Fruit fly (Drosophila melanogaster) whole organism, embryonic: ENCODE results near the gene Targ1.

Experiments
- Bteb2 ChIP-seq: fragments of 200-800 bp; sonication (Bioruptor generic); optimal IDR thresholded peaks from 2 replicates; lab custom pipeline; 2016; ENCODE audit warnings: missing biosample characterization, missing genetic modification characterization
- CG10209 ChIP-seq: fragments of 200-800 bp; sonication (Bioruptor generic); optimal IDR thresholded peaks from 3 replicates; lab custom pipeline; 2017; ENCODE audit warnings: missing biosample characterization, mild to moderate bottlenecking, missing genetic modification characterization, missing genetic modification reagents
- CG10274 ChIP-seq: fragments of 200-800 bp; sonication (Bioruptor generic); optimal IDR thresholded peaks from 3 replicates; lab custom pipeline; 2017; ENCODE audit warnings: missing biosample characterization, mild to moderate bottlenecking, missing genetic modification characterization
- CG10979 ChIP-seq: fragments of 200-800 bp; sonication (Bioruptor generic); optimal IDR thresholded peaks from 2 replicates; lab custom pipeline; 2018; ENCODE audit warnings: missing biosample characterization, mild to moderate bottlenecking, missing genetic modification characterization, moderate library complexity
- CG11093 ChIP-seq: fragments of 200-800 bp; sonication (Bioruptor generic); IDR thresholded peaks from 3 replicates; pipeline ENCODE4 v1.3.6; 2022; ENCODE audit warnings: missing biosample characterization, missing genetic modification characterization
- CG11456 ChIP-seq: fragments of 200-800 bp; sonication (Bioruptor generic); IDR thresholded peaks from 3 replicates; pipeline ENCODE4 v1.3.6; 2022; ENCODE audit warnings: missing biosample characterization, missing genetic modification characterization
- CG12659 ChIP-seq: fragments of 200-800 bp; sonication (Bioruptor generic); optimal IDR thresholded peaks from 3 replicates; lab custom pipeline; 2017; ENCODE audit warnings: mild to moderate bottlenecking, missing biosample characterization, missing genetic modification reagents, missing genetic modification characterization
- CG15601 ChIP-seq: fragments of 200-800 bp; sonication (Bioruptor generic); optimal IDR thresholded peaks from 3 replicates; lab custom pipeline; 2019; ENCODE audit warnings: missing biosample characterization, mild to moderate bottlenecking, missing genetic modification characterization, moderate library complexity
- CG1603 ChIP-seq: fragments of 200-800 bp; sonication (Bioruptor generic); optimal IDR thresholded peaks from 2 replicates; lab custom pipeline; 2019; ENCODE audit warnings: missing biosample characterization, mild to moderate bottlenecking, missing genetic modification characterization, moderate library complexity
- CG16813 ChIP-seq: fragments of 200-800 bp; sonication (Bioruptor generic); IDR thresholded peaks from 3 replicates; pipeline ENCODE4 v1.3.6; 2022; ENCODE audit warnings: missing biosample characterization, missing genetic modification characterization; ENCODE audit not compliant: partially characterized antibody
- CG2199 ChIP-seq: fragments of 200-800 bp; sonication (Bioruptor generic); IDR thresholded peaks from 3 replicates; pipeline ENCODE4 v1.3.6; 2022; ENCODE audit warnings: missing biosample characterization, missing genetic modification characterization
- CG3847 ChIP-seq: fragments of 200-800 bp; sonication (Bioruptor generic); IDR thresholded peaks from 2 replicates; pipeline ENCODE4 v1.3.6; 2022; ENCODE audit warnings: missing biosample characterization, missing genetic modification characterization
- CG4328 ChIP-seq: fragments of 200-800 bp; sonication (Bioruptor generic); optimal IDR thresholded peaks from 3 replicates; lab custom pipeline; 2017; ENCODE audit warnings: missing biosample characterization, missing genetic modification reagents, missing genetic modification characterization
- CG4360 ChIP-seq: fragments of 200-800 bp; sonication (Bioruptor generic); IDR thresholded peaks from 2 replicates; pipeline ENCODE4 v1.3.6; 2022; ENCODE audit warnings: missing biosample characterization, missing genetic modification characterization
- CG4730 ChIP-seq: fragments of 200-800 bp; sonication (Bioruptor generic); IDR thresholded peaks from 2 replicates; pipeline ENCODE4 v1.3.6; 2022; ENCODE audit warnings: missing biosample characterization, missing genetic modification characterization
- CG6654 ChIP-seq: fragments of 200-800 bp; sonication (Bioruptor generic); optimal IDR thresholded peaks from 2 replicates; lab custom pipeline; 2017; ENCODE audit warnings: missing biosample characterization, mild to moderate bottlenecking, missing genetic modification characterization
- CG6813 ChIP-seq: fragments of 200-800 bp; sonication (Bioruptor generic); optimal IDR thresholded peaks from 2 replicates; lab custom pipeline; 2017; ENCODE audit warnings: missing biosample characterization, missing genetic modification characterization, mild to moderate bottlenecking, moderate library complexity, missing genetic modification reagents
- CG8290 ChIP-seq, 3 experiments: fragments of 200-800 bp; sonication (Bioruptor generic); optimal IDR thresholded peaks; 2 replicates each; lab custom pipeline; 2016 to 2019; ENCODE audit warnings: missing biosample characterization in 3 of 3, missing genetic modification characterization in 3 of 3, mild to moderate bottlenecking in 2 of 3, moderate library complexity in 1 of 3
- CG9215 ChIP-seq: fragments of 200-800 bp; sonication (Bioruptor generic); IDR thresholded peaks from 2 replicates; pipeline ENCODE4 v1.3.6; 2022; ENCODE audit warnings: missing biosample characterization, missing genetic modification characterization
- CG9609 ChIP-seq: fragments of 200-800 bp; sonication (Bioruptor generic); optimal IDR thresholded peaks from 3 replicates; lab custom pipeline; 2016; ENCODE audit warnings: missing biosample characterization, missing genetic modification characterization
- CG9932 ChIP-seq: fragments of 200-800 bp; sonication (Bioruptor generic); IDR thresholded peaks from 2 replicates; pipeline ENCODE4 v1.3.6; 2022; ENCODE audit warnings: missing biosample characterization, missing genetic modification characterization
- CHES-1-like ChIP-seq: fragments of 200-800 bp; sonication (Bioruptor generic); optimal IDR thresholded peaks from 2 replicates; lab custom pipeline; 2016; ENCODE audit warnings: missing biosample characterization, missing genetic modification characterization
- Dip3 ChIP-seq: fragments of 200-800 bp; sonication (Bioruptor generic); optimal IDR thresholded peaks from 3 replicates; lab custom pipeline; 2016; ENCODE audit warnings: missing biosample characterization, missing genetic modification characterization
- H2.0 ChIP-seq: fragments of 200-800 bp; sonication (Bioruptor generic); IDR thresholded peaks from 2 replicates; pipeline ENCODE4 v1.3.6; 2022; ENCODE audit warnings: missing biosample characterization, missing genetic modification characterization
- HLH3B ChIP-seq: fragments of 200-800 bp; sonication (Bioruptor generic); IDR thresholded peaks from 2 replicates; pipeline ENCODE4 v1.3.6; 2022; ENCODE audit warnings: missing biosample characterization, missing genetic modification characterization
- Scr ChIP-seq: fragments of 200-800 bp; sonication (Bioruptor generic); IDR thresholded peaks from 2 replicates; pipeline ENCODE4 v1.3.6; 2022; ENCODE audit warnings: missing biosample characterization, missing genetic modification characterization; ENCODE audit not compliant: partially characterized antibody
- Vsx1 ChIP-seq: fragments of 200-800 bp; sonication (Bioruptor generic); optimal IDR thresholded peaks from 2 replicates; lab custom pipeline; 2017; ENCODE audit warnings: missing biosample characterization, mild to moderate bottlenecking, missing genetic modification characterization, missing genetic modification reagents
- bbx ChIP-seq: fragments of 200-800 bp; sonication (Bioruptor generic); IDR thresholded peaks from 2 replicates; pipeline ENCODE4 v1.3.6; 2022; ENCODE audit warnings: missing biosample characterization, missing genetic modification characterization; ENCODE audit not compliant: partially characterized antibody
- br ChIP-seq: fragments of >200 bp; optimal IDR thresholded peaks from 2 replicates; lab custom pipeline; 2017
- chn ChIP-seq: fragments of 200-800 bp; sonication (Bioruptor generic); optimal IDR thresholded peaks from 2 replicates; lab custom pipeline; 2016; ENCODE audit warnings: missing biosample characterization, missing genetic modification characterization
- dati ChIP-seq: fragments of 200-800 bp; sonication (Bioruptor generic); IDR thresholded peaks from 2 replicates; pipeline ENCODE4 v1.3.6; 2022; ENCODE audit warnings: missing biosample characterization, missing genetic modification characterization
- dimm ChIP-seq: fragments of 200-800 bp; sonication (Bioruptor generic); IDR thresholded peaks from 2 replicates; pipeline ENCODE4 v1.3.6; 2022; ENCODE audit warnings: missing biosample characterization, missing genetic modification characterization
- disco-r ChIP-seq: fragments of 200-800 bp; sonication (Bioruptor generic); optimal IDR thresholded peaks from 2 replicates; lab custom pipeline; 2016; ENCODE audit warnings: missing biosample characterization, missing genetic modification characterization
- emc ChIP-seq: fragments of 200-800 bp; sonication (Bioruptor generic); optimal IDR thresholded peaks from 2 replicates; lab custom pipeline; 2016; ENCODE audit warnings: missing biosample characterization, missing genetic modification characterization
- hkb ChIP-seq, 2 experiments: fragments of 200-800 bp in 1 of 2; fragments of >200 bp in 1 of 2; sonication (Bioruptor generic) in 1 of 2; IDR thresholded peaks in 1 of 2; optimal IDR thresholded peaks in 1 of 2; 2 replicates each; pipeline versions ENCODE4 v1.3.6 to Lab custom; 2017 to 2022; ENCODE audit warnings: missing biosample characterization in 1 of 2, missing genetic modification characterization in 1 of 2
- jumu ChIP-seq: fragments of 200-800 bp; sonication (Bioruptor generic); optimal IDR thresholded peaks from 3 replicates; lab custom pipeline; 2016; ENCODE audit warnings: missing biosample characterization, missing genetic modification characterization
- mld ChIP-seq: fragments of 200-800 bp; sonication (Bioruptor generic); IDR thresholded peaks from 3 replicates; pipeline ENCODE4 v1.3.6; 2022; ENCODE audit warnings: missing biosample characterization, missing genetic modification characterization; ENCODE audit not compliant: partially characterized antibody
- nau ChIP-seq: fragments of 200-800 bp; sonication (Bioruptor generic); optimal IDR thresholded peaks from 3 replicates; lab custom pipeline; 2017; ENCODE audit warnings: missing biosample characterization, mild to moderate bottlenecking, missing genetic modification characterization, missing genetic modification reagents
- peb ChIP-seq: fragments of 200-800 bp; sonication (Bioruptor generic); IDR thresholded peaks from 2 replicates; pipeline ENCODE4 v1.3.6; 2022; ENCODE audit warnings: missing biosample characterization, missing genetic modification characterization
- pita ChIP-seq: fragments of 200-800 bp; sonication (Bioruptor generic); optimal IDR thresholded peaks from 2 replicates; lab custom pipeline; 2017; ENCODE audit warnings: missing biosample characterization, mild to moderate bottlenecking, missing genetic modification characterization
- psq ChIP-seq: fragments of 200-800 bp; sonication (Bioruptor generic); optimal IDR thresholded peaks from 2 replicates; lab custom pipeline; 2017; ENCODE audit warnings: missing biosample characterization, missing genetic modification characterization
- scrt ChIP-seq: fragments of 200-800 bp; sonication (Bioruptor generic); optimal IDR thresholded peaks from 2 replicates; lab custom pipeline; 2018; ENCODE audit warnings: missing biosample characterization, mild to moderate bottlenecking, missing genetic modification characterization, moderate library complexity
- sima ChIP-seq: fragments of 200-800 bp; sonication (Bioruptor generic); optimal IDR thresholded peaks from 2 replicates; lab custom pipeline; 2016; ENCODE audit warnings: missing biosample characterization, missing genetic modification characterization
- sisA ChIP-seq: fragments of 200-800 bp; sonication (Bioruptor generic); IDR thresholded peaks from 2 replicates; pipeline ENCODE4 v1.3.6; 2022; ENCODE audit warnings: missing biosample characterization, missing genetic modification characterization
- sob ChIP-seq: fragments of 200-800 bp; sonication (Bioruptor generic); IDR thresholded peaks from 2 replicates; pipeline ENCODE4 v1.3.6; 2022; ENCODE audit warnings: missing biosample characterization, missing genetic modification characterization
- stc ChIP-seq: fragments of 200-800 bp; sonication (Bioruptor generic); IDR thresholded peaks from 2 replicates; pipeline ENCODE4 v1.3.6; 2022; ENCODE audit warnings: missing biosample characterization, missing genetic modification characterization
- stwl ChIP-seq: fragments of 200-800 bp; sonication (Bioruptor generic); optimal IDR thresholded peaks from 3 replicates; lab custom pipeline; 2018; ENCODE audit warnings: missing biosample characterization, mild to moderate bottlenecking, missing genetic modification characterization, moderate library complexity
- tup ChIP-seq: fragments of 200-800 bp; sonication (Bioruptor generic); optimal IDR thresholded peaks from 2 replicates; lab custom pipeline; 2016; ENCODE audit warnings: missing biosample characterization, mild to moderate bottlenecking, missing genetic modification characterization, moderate library complexity
- wdn ChIP-seq: fragments of 200-800 bp; sonication (Bioruptor generic); IDR thresholded peaks from 2 replicates; pipeline ENCODE4 v1.3.6; 2022; ENCODE audit warnings: missing biosample characterization, missing genetic modification characterization

The Targ1 gene

DNA sequence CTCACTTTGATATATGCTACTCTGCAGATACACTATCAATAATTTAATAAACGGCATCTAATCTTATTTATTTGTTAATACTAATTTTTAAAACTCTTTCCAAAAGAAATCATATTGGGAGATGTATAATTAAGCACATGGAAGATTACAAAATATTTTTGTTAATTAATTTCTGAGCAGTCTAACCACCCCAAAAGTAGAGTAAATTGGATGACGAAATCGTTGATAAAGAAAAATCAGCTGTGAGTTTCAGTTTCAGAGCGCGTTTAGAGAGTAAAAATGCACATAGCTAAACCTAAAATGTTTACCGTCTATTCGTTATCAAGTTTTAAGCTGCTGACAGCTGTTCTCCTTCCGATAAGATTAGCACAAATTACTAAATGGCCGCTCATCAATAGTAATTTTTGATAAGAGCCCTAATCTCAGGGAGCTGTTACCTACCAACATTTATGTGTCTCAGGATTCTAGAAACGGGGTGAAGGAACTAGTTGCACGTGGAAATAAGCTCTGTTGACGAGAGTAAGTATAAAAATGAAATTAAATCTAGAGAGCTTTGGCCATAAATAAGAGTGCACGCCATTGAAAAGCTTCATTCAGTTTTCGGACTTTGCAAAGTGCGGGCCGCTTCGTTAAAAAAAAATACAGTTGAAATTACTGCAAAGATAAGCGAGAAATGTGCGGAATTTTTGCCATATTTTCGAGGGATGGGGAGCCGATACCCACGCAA, 30.0 kb downstream of the Targ1 start, which contains the start of the genes chb and AsnS (continued):
- TF ChIP-seq CG11456 (peak; percentile 91), stwl (tag; lab: Kevin White, UChicago) (no peak), sob (GFP tag; lab: Robert Waterston, UW) (peak; percentile 89), CG16813 (GFP tag; lab: Robert Waterston, UW) (no peak), Bteb2 (GFP tag; lab: Kevin White, UChicago) (peak; percentile 88), jumu (peak; percentile 41), CHES-1-like (GFP tag; lab: Kevin White, UChicago) (peak; percentile 67), bbx (GFP tag; lab: Robert Waterston, UW) (no peak), Dip3 (GFP tag; lab: Kevin White, UChicago) (peak; percentile 69), tup (peak; percentile 32), peb (GFP tag; lab: Robert Waterston, UW) (peak; percentile 87), H2.0 (GFP tag; lab: Robert Waterston, UW) (peak; percentile 85), nau (GFP tag; lab: Kevin White, UChicago) (peak; percentile 70), HLH3B (peak; percentile 95), pita (GFP tag; lab: Kevin White, UChicago) (no peak), disco-r (GFP tag; lab: Kevin White, UChicago) (peak; percentile 42), CG10209 (peak; percentile 88), CG15601 (peak; percentile 51), CG9609 (GFP tag; lab: Kevin White, UChicago) (peak; percentile 61), CG4730 (GFP tag; lab: Robert Waterston, UW) (peak; percentile 93), CG4360 (GFP tag; lab: Robert Waterston, UW) (0 out of 2 replicates have a peak, but pooled peaks have one; percentile 29), Scr (GFP tag; lab: Robert Waterston, UW) (no peak), CG8290 (GFP tag; optimal IDR thresholded peaks at IDR 0.05; lab: Kevin White, UChicago) (peak; percentile 59), CG8290 (tag; optimal IDR thresholded peaks at IDR 0.05; lab: Kevin White, UChicago) (peak in 1 of 2 experiments; percentile 84), sima (GFP tag; lab: Kevin White, UChicago) (peak; percentile 27), CG10979 (tag; lab: Kevin White, UChicago) (peak; percentile 88), mld (GFP tag; lab: Robert Waterston, UW) (no peak), CG2199 (GFP tag; lab: Robert Waterston, UW) (peak; percentile 89; the same call in 2 of the 3 replicates), CG4328 (no peak), chn (GFP tag; lab: Kevin White, UChicago) (peak; percentile 66), CG3847 (GFP tag; lab: Robert Waterston, UW) (peak; percentile 90), CG12659 (peak; percentile 86), psq (peak; percentile 56), CG6654 (GFP tag; lab: Kevin White, UChicago) (peak; percentile 53), dimm (peak; percentile 80), Vsx1 (GFP tag; lab: Kevin White, UChicago) (peak; percentile 81), sisA (GFP tag; lab: Robert Waterston, UW) (peak; percentile 90), emc (GFP tag; lab: Kevin White, UChicago) (peak; percentile 43), CG9932 (GFP tag; lab: Robert Waterston, UW) (peak; percentile 91), br (lab: Kevin White, UChicago) (no peak), CG11093 (GFP tag; lab: Robert Waterston, UW) (peak; percentile 81), wdn (GFP tag; lab: Robert Waterston, UW) (peak; percentile 93), CG6813 (peak; percentile 72), stc (peak; percentile 96), dati (GFP tag; lab: Robert Waterston, UW) (peak; percentile 44; the same call in 1 of the 2 replicates), CG10274 (GFP tag; lab: Kevin White, UChicago) (peak; percentile 56), CG9215 (GFP tag; lab: Robert Waterston, UW) (peak; percentile 80), hkb (optimal IDR thresholded peaks at IDR 0.05; lab: Kevin White, UChicago) (no peak), hkb (GFP tag; IDR thresholded peaks at IDR 0.05; lab: Robert Waterston, UW) (peak; percentile 93), CG1603 (peak; percentile 89), scrt (GFP tag; lab: Kevin White, UChicago) (no peak)
